Fruit fly (Drosophila melanogaster) whole organism: ENCODE data around the gene CG32221.

ENCODE experiments used
- CG8478 ChIP-seq: fragments of >200 bp; optimal IDR thresholded peaks from 2 replicates; lab custom pipeline; 2018; ENCODE audit warnings: inconsistent platforms
- Dll ChIP-seq: fragments of >200 bp; optimal IDR thresholded peaks from 2 replicates; lab custom pipeline; 2017
- EcR ChIP-seq, 2 experiments: fragments of >200 bp; optimal IDR thresholded peaks; 2 replicates each; lab custom pipeline; 2017; ENCODE audit warnings: missing biosample characterization in 2 of 2, missing genetic modification characterization in 2 of 2, missing genetic modification reagents in 2 of 2
- pan ChIP-seq: fragments of >200 bp; optimal IDR thresholded peaks from 2 replicates; lab custom pipeline; 2017
- psq ChIP-seq: fragments of >200 bp; optimal IDR thresholded peaks from 2 replicates; lab custom pipeline; 2017
- usp ChIP-seq: fragments of >200 bp; optimal IDR thresholded peaks from 2 replicates; lab custom pipeline; 2017; ENCODE audit warnings: missing biosample characterization, missing genetic modification characterization, mixed read lengths

- no peak for TF ChIP-seq psq
- TF ChIP-seq CG8478 = no peak
- TF ChIP-seq Dll (lab: Kevin White, UChicago) = no peak
- no peak for TF ChIP-seq pan (lab: Kevin White, UChicago)
- TF ChIP-seq EcR (GFP tag; optimal IDR thresholded peaks at IDR 0.05; lab: Kevin White, UChicago) = no peak
- no peak for TF ChIP-seq usp (GFP tag; lab: Kevin White, UChicago)
These were observed 41.6 kb upstream of the CG32221 start for dm6 chr3L:19792717-19793437.
